Fruit fly (Drosophila melanogaster) whole organism, wandering third instar larva: ENCODE results near the gene wwk.

ENCODE experiments used
- Abd-B ChIP-seq: fragments of >200 bp; optimal IDR thresholded peaks from 2 replicates; lab custom pipeline; 2017; ENCODE audit warnings: missing biosample characterization, missing genetic modification characterization
- CG32264 ChIP-seq: fragments of 200-800 bp; sonication (Bioruptor generic); optimal IDR thresholded peaks from 2 replicates; lab custom pipeline; 2016; ENCODE audit warnings: missing biosample characterization, missing genetic modification characterization
- CG9705 ChIP-seq: fragments of 200-800 bp; sonication (Bioruptor generic); optimal IDR thresholded peaks from 2 replicates; lab custom pipeline; 2018; ENCODE audit warnings: missing biosample characterization, mild to moderate bottlenecking, missing genetic modification characterization
- CrebA ChIP-seq: fragments of 200-800 bp; sonication (Bioruptor generic); optimal IDR thresholded peaks from 2 replicates; lab custom pipeline; 2016; ENCODE audit warnings: missing biosample characterization, mild to moderate bottlenecking, missing genetic modification characterization, borderline replicate concordance
- Dfd ChIP-seq: fragments of >200 bp; optimal IDR thresholded peaks from 2 replicates; lab custom pipeline; 2017; ENCODE audit warnings: missing biosample characterization, missing genetic modification characterization
- Dif ChIP-seq: fragments of 200-275, 200-300 bp; sonication (Bioruptor generic); optimal IDR thresholded peaks from 2 replicates; lab custom pipeline; 2018; ENCODE audit warnings: missing biosample characterization, missing genetic modification characterization; ENCODE audit not compliant: partially characterized antibody
- GATAd ChIP-seq: sonication (Bioruptor generic); optimal IDR thresholded peaks from 2 replicates; lab custom pipeline; 2016; ENCODE audit warnings: missing biosample characterization, missing genetic modification characterization
- HLH106 ChIP-seq: fragments of 200-800 bp; optimal IDR thresholded peaks from 3 replicates; lab custom pipeline; 2019; ENCODE audit warnings: missing biosample characterization, mild to moderate bottlenecking, missing genetic modification characterization, moderate library complexity
- Hnf4 ChIP-seq: fragments of 200-800 bp; sonication (Bioruptor generic); optimal IDR thresholded peaks from 2 replicates; lab custom pipeline; 2016; ENCODE audit warnings: missing biosample characterization, mild to moderate bottlenecking, missing genetic modification characterization
- Hr78 ChIP-seq: fragments of >200 bp; optimal IDR thresholded peaks from 2 replicates; lab custom pipeline; 2017; ENCODE audit warnings: missing biosample characterization, missing genetic modification characterization
- Hr83 ChIP-seq: fragments of 200-300 bp; sonication (Bioruptor generic); optimal IDR thresholded peaks from 2 replicates; lab custom pipeline; 2016; ENCODE audit warnings: missing biosample characterization, mild to moderate bottlenecking, missing genetic modification characterization, moderate library complexity; ENCODE audit not compliant: poor library complexity, severe bottlenecking
- Jra ChIP-seq: sonication (Bioruptor generic); optimal IDR thresholded peaks from 2 replicates; lab custom pipeline; 2016; ENCODE audit warnings: missing biosample characterization, missing genetic modification characterization
- Mio ChIP-seq: sonication (Bioruptor generic); optimal IDR thresholded peaks from 2 replicates; lab custom pipeline; 2016; ENCODE audit warnings: missing biosample characterization, missing genetic modification characterization
- Myc ChIP-seq: fragments of >200 bp; optimal IDR thresholded peaks from 2 replicates; lab custom pipeline; 2017
- N ChIP-seq: fragments of >200 bp; optimal IDR thresholded peaks from 2 replicates; lab custom pipeline; 2018; ENCODE audit warnings: missing biosample characterization, missing external identifiers, missing genetic modification characterization
- OdsH ChIP-seq: fragments of 200-800 bp; sonication (Bioruptor generic); optimal IDR thresholded peaks from 2 replicates; lab custom pipeline; 2016; ENCODE audit warnings: missing biosample characterization, mild to moderate bottlenecking, missing genetic modification characterization
- Rel ChIP-seq, 2 experiments: fragments of 200-800 bp; sonication (Bioruptor generic) in 1 of 2; optimal IDR thresholded peaks; 2 replicates in 1 of 2; 3 replicates in 1 of 2; lab custom pipeline; 2016 to 2019; ENCODE audit warnings: mild to moderate bottlenecking in 2 of 2, missing biosample characterization in 2 of 2, missing genetic modification characterization in 2 of 2, moderate library complexity in 1 of 2
- Sp1 ChIP-seq: fragments of 200-800 bp; sonication (Bioruptor generic); optimal IDR thresholded peaks from 3 replicates; lab custom pipeline; 2019; ENCODE audit warnings: missing biosample characterization, mild to moderate bottlenecking, missing genetic modification characterization, moderate library complexity
- Vsx2 ChIP-seq: fragments of 200-300, 225-300 bp; sonication (Bioruptor generic); optimal IDR thresholded peaks from 2 replicates; lab custom pipeline; 2018; ENCODE audit warnings: missing biosample characterization, missing genetic modification characterization; ENCODE audit not compliant: partially characterized antibody
- br ChIP-seq: fragments of 200-800 bp; sonication (Bioruptor generic); optimal IDR thresholded peaks from 2 replicates; lab custom pipeline; 2016; ENCODE audit warnings: missing biosample characterization, missing genetic modification characterization
- brk ChIP-seq: fragments of 200-800 bp; sonication (Bioruptor generic); optimal IDR thresholded peaks from 2 replicates; lab custom pipeline; 2016; ENCODE audit warnings: missing biosample characterization, mild to moderate bottlenecking, missing genetic modification characterization
- dl ChIP-seq, 2 experiments: fragments of 175-275, 200-275 bp in 1 of 2; fragments of 200-275 bp in 1 of 2; sonication (Bioruptor generic); optimal IDR thresholded peaks; lab custom pipeline; 2018; ENCODE audit warnings: mild to moderate bottlenecking in 2 of 2, missing biosample characterization in 2 of 2, missing genetic modification characterization in 2 of 2, moderate library complexity in 2 of 2; ENCODE audit not compliant: partially characterized antibody in 2 of 2, insufficient read depth in 1 of 2
- dmrt93B ChIP-seq: fragments of 200-800 bp; sonication (Bioruptor generic); optimal IDR thresholded peaks from 2 replicates; lab custom pipeline; 2018; ENCODE audit warnings: missing biosample characterization, mild to moderate bottlenecking, missing genetic modification characterization
- dsf ChIP-seq: sonication (Bioruptor generic); optimal IDR thresholded peaks from 2 replicates; lab custom pipeline; 2016; ENCODE audit warnings: missing biosample characterization, missing genetic modification characterization, borderline replicate concordance
- ey ChIP-seq: fragments of 200-800 bp; sonication (Bioruptor generic); optimal IDR thresholded peaks from 2 replicates; lab custom pipeline; 2016; ENCODE audit warnings: missing biosample characterization, missing genetic modification characterization
- foxo ChIP-seq, 2 experiments: fragments of 200-800 bp; sonication (Bioruptor generic); optimal IDR thresholded peaks; 2 replicates in 1 of 2; 3 replicates in 1 of 2; lab custom pipeline; 2016 to 2017; ENCODE audit warnings: missing biosample characterization in 2 of 2, missing genetic modification characterization in 2 of 2
- fru ChIP-seq: fragments of 200-800 bp; sonication (Bioruptor generic); optimal IDR thresholded peaks from 3 replicates; lab custom pipeline; 2016; ENCODE audit warnings: missing biosample characterization, mild to moderate bottlenecking, missing genetic modification characterization
- h ChIP-seq: fragments of 200-800 bp; sonication (Bioruptor generic); optimal IDR thresholded peaks from 3 replicates; lab custom pipeline; 2016; ENCODE audit warnings: missing biosample characterization, mild to moderate bottlenecking, missing genetic modification characterization
- jim ChIP-seq: fragments of 175-275, 200-325 bp; sonication (Bioruptor generic); optimal IDR thresholded peaks from 2 replicates; lab custom pipeline; 2016; ENCODE audit warnings: missing biosample characterization, mild to moderate bottlenecking, missing genetic modification characterization
- lola ChIP-seq: fragments of >200 bp; optimal IDR thresholded peaks from 2 replicates; lab custom pipeline; 2017; ENCODE audit warnings: missing biosample characterization, missing genetic modification characterization
- pan ChIP-seq: fragments of >200 bp; optimal IDR thresholded peaks from 2 replicates; lab custom pipeline; 2017
- psq ChIP-seq: fragments of 200-800 bp; sonication (Bioruptor generic); optimal IDR thresholded peaks from 3 replicates; lab custom pipeline; 2017; ENCODE audit warnings: missing biosample characterization, mild to moderate bottlenecking, missing genetic modification characterization, moderate library complexity
- rgr ChIP-seq: fragments of 200-800 bp; sonication (Bioruptor generic); optimal IDR thresholded peaks from 3 replicates; lab custom pipeline; 2016; ENCODE audit warnings: missing biosample characterization, mild to moderate bottlenecking, missing genetic modification characterization
- sage ChIP-seq: fragments of 200-800 bp; sonication (Bioruptor generic); optimal IDR thresholded peaks from 2 replicates; lab custom pipeline; 2016; ENCODE audit warnings: missing biosample characterization, mild to moderate bottlenecking, missing genetic modification characterization
- sv ChIP-seq: fragments of 200-800 bp; sonication (Bioruptor generic); optimal IDR thresholded peaks from 3 replicates; lab custom pipeline; 2016; ENCODE audit warnings: missing biosample characterization, missing genetic modification characterization
- tai ChIP-seq: sonication (Bioruptor generic); optimal IDR thresholded peaks from 2 replicates; lab custom pipeline; 2016; ENCODE audit warnings: missing biosample characterization, missing genetic modification characterization
- usp ChIP-seq: fragments of >200 bp; optimal IDR thresholded peaks from 2 replicates; lab custom pipeline; 2017; ENCODE audit warnings: missing biosample characterization, missing genetic modification characterization
- woc ChIP-seq: sonication (Bioruptor generic); optimal IDR thresholded peaks from 2 replicates; lab custom pipeline; 2016; ENCODE audit warnings: missing biosample characterization, mild to moderate bottlenecking, missing genetic modification characterization

Gene wwk

DNA sequence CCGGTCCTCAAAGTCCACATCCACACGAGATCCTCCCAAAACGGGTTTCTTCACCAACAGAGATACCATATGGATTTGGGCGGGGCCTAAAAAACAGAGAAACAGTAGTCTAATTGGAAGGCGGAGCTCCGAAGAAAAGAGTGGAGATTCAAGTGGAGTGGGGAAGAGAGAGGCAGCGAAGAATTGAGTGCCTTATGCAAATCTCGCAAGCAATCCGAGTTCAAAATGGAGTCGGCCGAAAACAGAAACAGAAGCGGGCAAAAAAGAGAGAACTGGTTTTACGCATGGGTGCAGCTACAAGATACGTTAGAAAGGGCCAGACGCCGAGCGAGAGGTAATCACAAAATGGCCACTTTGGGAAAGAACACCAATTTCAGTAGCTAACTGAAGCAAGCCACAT is 36.7 kb downstream of the wwk start:
- TF ChIP-seq Dif (GFP tag; lab: Kevin White, UChicago) (no peak), br (GFP tag; lab: Kevin White, UChicago) (no peak), pan (lab: Kevin White, UChicago) (no peak), Vsx2 (peak; percentile 45), ey (GFP tag; lab: Kevin White, UChicago) (no peak), Rel (GFP tag; optimal IDR thresholded peaks at IDR 0.05; lab: Kevin White, UChicago) (no peak), Rel (tag; optimal IDR thresholded peaks at IDR 0.05; lab: Kevin White, UChicago) (peak; percentile 19)

DNA sequence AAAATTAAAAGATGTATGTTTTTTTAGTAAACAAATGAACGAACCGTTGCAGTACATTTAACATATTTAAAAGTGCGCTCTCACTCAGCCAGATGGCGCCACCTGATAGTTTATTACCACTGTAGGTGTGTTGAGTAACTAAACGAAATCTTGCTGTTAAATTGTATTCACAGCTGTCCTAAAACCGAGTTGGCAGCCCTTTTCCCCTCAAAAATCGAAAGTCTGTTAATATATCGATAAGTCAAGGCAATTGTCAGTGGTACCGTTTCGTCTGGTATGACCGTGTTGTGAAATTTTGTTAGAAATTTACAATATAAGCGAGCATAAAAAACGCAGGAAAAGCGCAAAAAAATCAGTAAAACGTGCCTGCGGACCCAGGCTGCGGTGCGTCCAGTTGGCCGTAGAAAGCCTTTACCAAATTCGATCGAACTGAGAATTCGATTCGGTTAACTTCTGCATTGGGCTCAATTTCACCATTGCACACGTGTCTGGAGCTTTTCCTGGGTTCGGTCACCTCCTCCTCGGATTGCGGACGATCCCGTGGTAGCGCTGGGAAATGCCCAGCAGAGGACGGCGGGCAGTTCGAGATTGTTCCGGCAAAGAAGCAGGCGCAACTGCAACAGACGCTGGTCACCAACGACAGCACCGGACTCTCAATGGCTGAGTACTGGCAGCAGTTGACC is 38.8 kb downstream of the wwk start, which contains the start of gene stc:
stc (plus strand) TSS at position 247 of the 683 bp plus-strand sequence.
- TF ChIP-seq rgr (GFP tag; lab: Kevin White, UChicago) (peak; percentile 58), Dfd (GFP tag; lab: Kevin White, UChicago) (no peak), foxo (GFP tag; optimal IDR thresholded peaks at IDR 0.05; lab: Kevin White, UChicago) (peak in 1 of 2 experiments; percentile 39), CrebA (GFP tag; lab: Kevin White, UChicago) (peak; percentile 14), h (GFP tag; lab: Kevin White, UChicago) (peak; percentile 44), Hr78 (GFP tag; lab: Kevin White, UChicago) (no peak), br (GFP tag; lab: Kevin White, UChicago) (peak; percentile 36), dl (GFP tag; optimal IDR thresholded peaks at IDR 0.05; lab: Kevin White, UChicago; ENCODE audit: insufficient read depth in 1 of 2, partially characterized antibody in 2 of 2) (no peak), Hnf4 (GFP tag; lab: Kevin White, UChicago) (no peak), tai (GFP tag; lab: Kevin White, UChicago) (no peak), GATAd (GFP tag; lab: Kevin White, UChicago) (no peak), fru (GFP tag; lab: Kevin White, UChicago) (peak; percentile 38), sage (GFP tag; lab: Kevin White, UChicago) (peak; percentile 14), Jra (GFP tag; lab: Kevin White, UChicago) (no peak), N (no peak), Vsx2 (no peak), OdsH (peak; percentile 12), CG9705 (GFP tag; lab: Kevin White, UChicago) (no peak), lola (GFP tag; lab: Kevin White, UChicago) (no peak), jim (GFP tag; lab: Kevin White, UChicago) (no peak), Mio (GFP tag; lab: Kevin White, UChicago) (no peak), Abd-B (GFP tag; lab: Kevin White, UChicago) (no peak), Rel (GFP tag; optimal IDR thresholded peaks at IDR 0.05; lab: Kevin White, UChicago) (no peak), Rel (tag; optimal IDR thresholded peaks at IDR 0.05; lab: Kevin White, UChicago) (no peak), HLH106 (tag; lab: Kevin White, UChicago) (no peak), Myc (lab: Kevin White, UChicago) (peak; percentile 41), Hr83 (peak; percentile 47), Sp1 (GFP tag; lab: Kevin White, UChicago) (no peak), sv (GFP tag; lab: Kevin White, UChicago) (peak; percentile 45), dsf (GFP tag; lab: Kevin White, UChicago) (no peak), dmrt93B (GFP tag; lab: Kevin White, UChicago) (no peak), Dif (GFP tag; lab: Kevin White, UChicago) (no peak), CG32264 (GFP tag; lab: Kevin White, UChicago) (peak; percentile 17), usp (no peak), woc (GFP tag; lab: Kevin White, UChicago) (no peak), pan (lab: Kevin White, UChicago) (no peak), brk (GFP tag; lab: Kevin White, UChicago) (no peak), psq (GFP tag; lab: Kevin White, UChicago) (no peak), ey (GFP tag; lab: Kevin White, UChicago) (peak; percentile 28)
